Worm (Caenorhabditis elegans) whole organism, L4 larva: ENCODE data around the gene C26D10.4.

Source experiments
- R02D3.7 ChIP-seq: fragments of 150-350 bp; sonication (generic microtip); optimal IDR thresholded peaks from 3 replicates; lab custom pipeline; 2014; ENCODE audit warnings: missing biosample characterization, missing genetic modification characterization
- ceh-28 ChIP-seq: fragments of 150-350 bp; optimal IDR thresholded peaks from 2 replicates; lab custom pipeline; 2014; ENCODE audit warnings: missing biosample characterization, missing genetic modification reagents, missing genetic modification characterization
- dpl-1 ChIP-seq: fragments of 150-350 bp; optimal IDR thresholded peaks from 2 replicates; lab custom pipeline; 2014; ENCODE audit warnings: missing biosample characterization, missing genetic modification reagents, missing genetic modification characterization
- jun-1 ChIP-seq: fragments of 150-350 bp; optimal IDR thresholded peaks from 2 replicates; lab custom pipeline; 2014; ENCODE audit warnings: missing biosample characterization, missing genetic modification reagents, missing genetic modification characterization
- mdl-1 ChIP-seq, 2 experiments: fragments of 150-350 bp in 1 of 2; sonication (generic microtip) in 1 of 2; optimal IDR thresholded peaks; 2 replicates each; lab custom pipeline; 2014 to 2017; ENCODE audit warnings: missing biosample characterization in 2 of 2, missing genetic modification characterization in 2 of 2
- nhr-11 ChIP-seq: fragments of 150-350 bp; optimal IDR thresholded peaks from 2 replicates; lab custom pipeline; 2014; ENCODE audit warnings: missing biosample characterization, missing genetic modification characterization
- nhr-77 ChIP-seq: fragments of 150-350 bp; optimal IDR thresholded peaks from 2 replicates; lab custom pipeline; 2014; ENCODE audit warnings: missing biosample characterization, missing genetic modification characterization
- pha-4 ChIP-seq, 2 experiments: fragments of 150-350 bp in 1 of 2; fragments of 200-800 bp in 1 of 2; sonication (Bioruptor generic) in 1 of 2; IDR thresholded peaks in 1 of 2; optimal IDR thresholded peaks in 1 of 2; 2 replicates each; pipeline versions ENCODE4 v1.3.6 to Lab custom; 2014 to 2022; ENCODE audit warnings: missing genetic modification characterization in 2 of 2, missing genetic modification reagents in 2 of 2, missing biosample characterization in 1 of 2, missing compliant biosample characterization in 1 of 2
- pqm-1 ChIP-seq: sonication (generic microtip); optimal IDR thresholded peaks from 2 replicates; lab custom pipeline; 2017; ENCODE audit warnings: missing biosample characterization, missing genetic modification characterization
- snpc-4 ChIP-seq: fragments of 150-350 bp; optimal IDR thresholded peaks from 2 replicates; lab custom pipeline; 2014; ENCODE audit warnings: missing biosample characterization, missing genetic modification characterization
- unc-62 ChIP-seq, 3 experiments: fragments of 150-350 bp in 1 of 3; sonication (generic microtip); optimal IDR thresholded peaks in 2 of 3; peaks in 1 of 3; 1 replicate in 1 of 3; 2 replicates in 2 of 3; lab custom pipeline; 2014 to 2017; ENCODE audit warnings: missing biosample characterization in 3 of 3, missing genetic modification characterization in 3 of 3, missing genetic modification reagents in 3 of 3, missing genotype in 1 of 3
- zag-1 ChIP-seq: fragments of 150-350 bp; optimal IDR thresholded peaks from 2 replicates; lab custom pipeline; 2014; ENCODE audit warnings: missing biosample characterization, missing genetic modification characterization

ce11 chrII:8312012-8312411, 17.6 kb upstream of the C26D10.4 start:
- TF ChIP-seq snpc-4 (no peak), pha-4 (GFP tag; IDR thresholded peaks at IDR 0.05; lab: Robert Waterston, UW) (no peak), pha-4 (tag; optimal IDR thresholded peaks at IDR 0.05; lab: Kevin White, UChicago) (no peak), zag-1 (tag; lab: Kevin White, UChicago) (no peak), unc-62 (GFP tag; optimal IDR thresholded peaks at IDR 0.05 in 1 of 2; lab: Kevin White, UChicago) (no peak), unc-62 (tag; optimal IDR thresholded peaks at IDR 0.05; lab: Kevin White, UChicago) (no peak), R02D3.7 (tag; lab: Kevin White, UChicago) (no peak), dpl-1 (GFP tag; lab: Kevin White, UChicago) (no peak), nhr-11 (no peak), pqm-1 (no peak), jun-1 (tag; lab: Kevin White, UChicago) (no peak), mdl-1 (tag; optimal IDR thresholded peaks at IDR 0.05; lab: Kevin White, UChicago) (no peak), nhr-77 (tag; lab: Kevin White, UChicago) (no peak), ceh-28 (tag; lab: Kevin White, UChicago) (no peak)
